Fruit fly (Drosophila melanogaster): Measurements from ENCODE around the gene Phf5a.

Gene Phf5a

dm6 chr2L:6490783-6491249 is at the start of gene Phf5a, which contains the start of gene CG31638:
TSS of gene Phf5a (minus strand) at chr2L:6490843.
TSS of gene CG31638 (plus strand) at chr2L:6491061.
- TF ChIP-seq CG8478 (optimal IDR thresholded peaks at IDR 0.05), result no peak
- TF ChIP-seq CTCF (optimal IDR thresholded peaks at IDR 0.05), result no peak

- TF ChIP-seq CTCF (optimal IDR thresholded peaks at IDR 0.05) (no peak), CG8478 (optimal IDR thresholded peaks at IDR 0.05) (no peak)
Observed at dm6 chr2L:6539623-6540381, 49.2 kb upstream of the Phf5a start.

dm6 chr2L:6536044-6536581 is 45.5 kb upstream of the Phf5a start:
- TF ChIP-seq CG8478 (optimal IDR thresholded peaks at IDR 0.05) (no peak), CTCF (optimal IDR thresholded peaks at IDR 0.05) (no peak)

dm6 chr2L:6534125-6534815 is 43.6 kb upstream of the Phf5a start:
- no peak for TF ChIP-seq CG8478 (optimal IDR thresholded peaks at IDR 0.05)
- TF ChIP-seq CTCF (optimal IDR thresholded peaks at IDR 0.05), result no peak

- no peak for TF ChIP-seq CG8478 (optimal IDR thresholded peaks at IDR 0.05)
Observed at dm6 chr2L:6533719-6534118, 43.1 kb upstream of the Phf5a start.

dm6 chr2L:6532977-6533376 is 42.3 kb upstream of the Phf5a start:
- TF ChIP-seq CTCF (optimal IDR thresholded peaks at IDR 0.05), result no peak
- no peak for TF ChIP-seq CG8478 (optimal IDR thresholded peaks at IDR 0.05)

dm6 chr2L:6531985-6532699 is 41.5 kb upstream of the Phf5a start:
- no peak for TF ChIP-seq CTCF (optimal IDR thresholded peaks at IDR 0.05)
- TF ChIP-seq CG8478 (optimal IDR thresholded peaks at IDR 0.05), result no peak

dm6 chr2L:6530952-6531512 is 40.4 kb upstream of the Phf5a start:
- no peak for TF ChIP-seq CTCF (optimal IDR thresholded peaks at IDR 0.05)
- TF ChIP-seq CG8478 (optimal IDR thresholded peaks at IDR 0.05), result no peak

dm6 chr2L:6526996-6527395 is 36.4 kb upstream of the Phf5a start:
- TF ChIP-seq CG8478 (optimal IDR thresholded peaks at IDR 0.05), result no peak
- peak; percentile 93 to 95 for TF ChIP-seq CTCF (optimal IDR thresholded peaks at IDR 0.05)

- TF ChIP-seq CTCF (optimal IDR thresholded peaks at IDR 0.05) (no peak), CG8478 (optimal IDR thresholded peaks at IDR 0.05) (no peak)
Observed at dm6 chr2L:6513948-6514347, 23.3 kb upstream of the Phf5a start.

dm6 chr2L:6508666-6509065 is 18.0 kb upstream of the Phf5a start:
- TF ChIP-seq CTCF (optimal IDR thresholded peaks at IDR 0.05) (no peak), CG8478 (optimal IDR thresholded peaks at IDR 0.05) (no peak)

- TF ChIP-seq CTCF (optimal IDR thresholded peaks at IDR 0.05) (no peak), CG8478 (optimal IDR thresholded peaks at IDR 0.05) (no peak)
Observed at dm6 chr2L:6503724-6504037, 13.0 kb upstream of the Phf5a start.

dm6 chr2L:6502887-6503723 is 12.5 kb upstream of the Phf5a start:
- TF ChIP-seq CTCF (optimal IDR thresholded peaks at IDR 0.05) (no peak), CG8478 (optimal IDR thresholded peaks at IDR 0.05) (no peak)

dm6 chr2L:6500648-6501325 is 10.1 kb upstream of the Phf5a start:
- no peak for TF ChIP-seq CTCF (optimal IDR thresholded peaks at IDR 0.05)
- no peak for TF ChIP-seq CG8478 (optimal IDR thresholded peaks at IDR 0.05)
